Fruit fly (Drosophila melanogaster): ENCODE measurements around the gene CG45122.

Gene CG45122

dm6 chr3R:12997550-12998233 is 46.3 kb upstream of the CG45122 start, which contains the start of the genes CG17327, CG44194 and CG7518 (continued):
- TF ChIP-seq CG6654 (GFP tag; optimal IDR thresholded peaks at IDR 0.05) (no peak), croc (GFP tag; conservative IDR thresholded peaks at IDR 0.05) (no peak), kah (GFP tag; optimal IDR thresholded peaks at IDR 0.05) (no peak), pita (GFP tag; optimal IDR thresholded peaks at IDR 0.05) (no peak), CG7786 (GFP tag; optimal IDR thresholded peaks at IDR 0.05) (peak; percentile 26), Hr51 (GFP tag; optimal IDR thresholded peaks at IDR 0.05) (no peak), MTF-1 (GFP tag; optimal IDR thresholded peaks at IDR 0.05; ENCODE audit: borderline replicate concordance) (no peak), disco-r (GFP tag; optimal IDR thresholded peaks at IDR 0.05) (no peak), knrl (GFP tag; IDR thresholded peaks at IDR 0.05; ENCODE audit: partially characterized antibody) (peak; percentile 47; the same call in 2 of the 3 replicates), CG17359 (tag; optimal IDR thresholded peaks at IDR 0.05) (no peak), CG12659 (GFP tag; optimal IDR thresholded peaks at IDR 0.05) (peak; percentile 70), CG8089 (GFP tag; optimal IDR thresholded peaks at IDR 0.05) (peak; percentile 17), CG14050 (GFP tag; IDR thresholded peaks at IDR 0.05) (no peak), sqz (GFP tag; optimal IDR thresholded peaks at IDR 0.05) (no peak), zf30C (GFP tag; optimal IDR thresholded peaks at IDR 0.05) (no peak), HLH4C (GFP tag; IDR thresholded peaks at IDR 0.05; ENCODE audit: partially characterized antibody) (0 out of 3 replicates have a peak, but pooled peaks have one; percentile 28), CG17829 (tag; optimal IDR thresholded peaks at IDR 0.05) (peak; percentile 47), CG7963 (GFP tag; IDR thresholded peaks at IDR 0.05; ENCODE audit: partially characterized antibody) (0 out of 3 replicates have a peak, but pooled peaks have one; percentile 48), odd (GFP tag; optimal IDR thresholded peaks at IDR 0.05) (no peak), CG33557 (GFP tag; optimal IDR thresholded peaks at IDR 0.05) (no peak), sisA (GFP tag; IDR thresholded peaks at IDR 0.05) (no peak), Vsx1 (GFP tag; optimal IDR thresholded peaks at IDR 0.05) (no peak), CG10274 (GFP tag; optimal IDR thresholded peaks at IDR 0.05) (no peak), Drgx (GFP tag; IDR thresholded peaks at IDR 0.05) (no peak), CG8388 (GFP tag; optimal IDR thresholded peaks at IDR 0.05) (no peak), Dad (GFP tag; optimal IDR thresholded peaks at IDR 0.05) (no peak), sens (GFP tag) (peak; percentile 54), exex (tag; optimal IDR thresholded peaks at IDR 0.05) (no peak), CG17912 (GFP tag; optimal IDR thresholded peaks at IDR 0.05) (no peak), crc (GFP tag; optimal IDR thresholded peaks at IDR 0.05) (no peak), Deaf1 (tag; optimal IDR thresholded peaks at IDR 0.05) (no peak), z (GFP tag; IDR thresholded peaks at IDR 0.05) (no peak), CG10366 (GFP tag; IDR thresholded peaks at IDR 0.05) (no peak), CG10543 (GFP tag; optimal IDR thresholded peaks at IDR 0.05) (no peak), CG11696 (GFP tag; IDR thresholded peaks at IDR 0.05) (no peak), CG33213 (GFP tag; optimal IDR thresholded peaks at IDR 0.05) (no peak), NC2α (GFP tag; optimal IDR thresholded peaks at IDR 0.05) (no peak), Jarid2 (GFP tag; optimal IDR thresholded peaks at IDR 0.05) (no peak), Dfd (GFP tag; optimal IDR thresholded peaks at IDR 0.05) (no peak), org-1 (GFP tag; optimal IDR thresholded peaks at IDR 0.05) (no peak), pb (GFP tag; optimal IDR thresholded peaks at IDR 0.05) (no peak), crol (GFP tag; IDR thresholded peaks at IDR 0.05) (no peak), Dll (GFP tag; IDR thresholded peaks at IDR 0.05; ENCODE audit: partially characterized antibody) (peak; percentile 38; the same call in 1 of the 4 replicates), CG7271 (tag; optimal IDR thresholded peaks at IDR 0.05) (no peak), CG8290 (GFP tag; optimal IDR thresholded peaks at IDR 0.05) (no peak), CG8290 (tag; optimal IDR thresholded peaks at IDR 0.05) (no peak), btn (GFP tag; optimal IDR thresholded peaks at IDR 0.05) (no peak), Meics (GFP tag; optimal IDR thresholded peaks at IDR 0.05) (no peak), NC2β (GFP tag; optimal IDR thresholded peaks at IDR 0.05) (no peak), lilli (GFP tag; optimal IDR thresholded peaks at IDR 0.05) (peak; percentile 30)
